Worm (Caenorhabditis elegans): ENCODE measurements around the gene T26E4.4.

DNA sequence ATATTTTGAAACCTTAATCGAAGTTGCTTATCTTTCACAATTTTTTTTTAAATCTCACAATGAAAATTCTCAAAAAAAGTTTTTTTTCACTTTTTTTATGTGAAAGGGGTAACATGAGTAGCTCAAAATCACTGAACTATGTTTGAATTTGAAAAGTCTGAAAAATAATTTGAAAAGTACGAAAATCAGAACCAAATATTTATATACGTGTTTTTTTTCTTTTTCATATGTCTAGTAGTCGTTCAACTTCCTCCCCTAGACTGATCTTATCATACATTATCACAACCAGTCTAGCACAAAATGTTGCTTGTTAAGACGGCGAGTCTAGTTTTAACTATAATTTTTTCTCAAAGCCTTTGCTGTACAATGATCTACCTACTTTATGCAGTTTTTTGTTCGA lies 29.1 kb upstream of the T26E4.4 start, which contains the start of gene srbc-49:
- TF ChIP-seq F44E2.7 (GFP tag; IDR thresholded peaks at IDR 0.05) = no peak
- no peak for TF ChIP-seq dmd-6 (GFP tag; IDR thresholded peaks at IDR 0.05)
